In the genomic region with DNA sequence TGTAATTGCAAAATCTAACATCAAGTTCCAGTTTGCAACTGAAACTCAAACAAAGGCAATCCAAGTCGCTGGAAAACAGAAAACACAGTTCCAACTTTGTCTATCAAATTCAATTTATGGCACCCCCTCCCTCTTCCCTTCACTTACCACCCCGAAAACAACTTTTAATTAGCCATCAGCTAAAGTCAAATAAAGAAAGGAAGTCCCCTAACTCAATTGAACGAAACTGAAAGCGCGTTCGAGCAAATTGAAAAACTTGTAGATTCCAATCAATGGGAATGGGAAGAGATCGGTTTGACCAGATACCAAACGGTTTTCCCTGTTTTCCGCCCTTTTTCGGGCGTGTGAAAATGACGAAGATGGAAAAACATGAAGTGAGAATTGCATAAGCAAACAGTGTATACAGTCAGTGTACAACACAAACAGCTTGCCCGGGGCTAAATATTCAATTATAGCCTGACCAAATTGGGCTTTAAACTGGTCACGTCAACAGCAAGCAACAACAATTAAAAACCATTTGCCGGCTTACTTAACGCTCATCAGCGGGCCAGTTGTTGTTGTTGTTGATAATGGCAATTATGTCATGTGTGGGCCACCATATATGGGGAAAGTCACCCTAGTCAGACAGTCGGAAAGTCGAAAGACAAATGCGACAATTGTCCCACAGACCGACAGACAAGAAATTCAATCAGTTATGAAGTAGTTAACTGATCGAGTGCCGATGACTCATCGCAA, we compare ENCODE assay signal across 1 fruit fly cellular context.
TF ChIP-seq lines count a peak whose summit lies in the region.

No protein-coding gene starts in this region.

TF ChIP-seq in whole organism, embryonic, 481 proteins besides CTCF, POLR2A, EP300 and RAD21 (continued from another document):
- TF ChIP-seq wek (GFP tag; optimal IDR thresholded peaks at IDR 0.05; lab: Kevin White, UChicago) = peak; percentile 29
- TF ChIP-seq lab (GFP tag; optimal IDR thresholded peaks at IDR 0.05; lab: Kevin White, UChicago) = peak; percentile 25
- no peak for TF ChIP-seq corto (GFP tag; optimal IDR thresholded peaks at IDR 0.05; lab: Kevin White, UChicago)
- TF ChIP-seq Awh (GFP tag; IDR thresholded peaks at IDR 0.05; lab: Robert Waterston, UW) = peak; percentile 44; the same call in 1 of the 2 replicates
- TF ChIP-seq CG17359 (tag; optimal IDR thresholded peaks at IDR 0.05; lab: Kevin White, UChicago) = no peak
- 0 out of 2 replicates have a peak, but pooled peaks have one; percentile 11 for TF ChIP-seq Poxn (GFP tag; IDR thresholded peaks at IDR 0.05; lab: Robert Waterston, UW)
- peak; percentile 64 for TF ChIP-seq crol (GFP tag; IDR thresholded peaks at IDR 0.05; lab: Robert Waterston, UW)
- no peak for TF ChIP-seq Bdp1 (GFP tag; optimal IDR thresholded peaks at IDR 0.05; lab: Kevin White, UChicago)
- peak; percentile 19 for TF ChIP-seq ATbp (GFP tag; optimal IDR thresholded peaks at IDR 0.05; lab: Kevin White, UChicago)
- peak; percentile 57; the same call in 1 of the 3 replicates for TF ChIP-seq otp (GFP tag; IDR thresholded peaks at IDR 0.05; lab: Robert Waterston, UW)
- TF ChIP-seq disco-r (GFP tag; optimal IDR thresholded peaks at IDR 0.05; lab: Kevin White, UChicago) = no peak
- no peak for TF ChIP-seq ftz-f1 (GFP tag; optimal IDR thresholded peaks at IDR 0.05; lab: Kevin White, UChicago)
- TF ChIP-seq Taf1 (GFP tag; IDR thresholded peaks at IDR 0.05; lab: Robert Waterston, UW) = no peak
- TF ChIP-seq CG2678 (tag; optimal IDR thresholded peaks at IDR 0.05; lab: Kevin White, UChicago) = peak; percentile 20
- no peak for TF ChIP-seq Gug (GFP tag; IDR thresholded peaks at IDR 0.05; lab: Robert Waterston, UW)
- TF ChIP-seq sens (GFP tag; lab: Kevin White, UChicago) = peak; percentile 71
- TF ChIP-seq eve (GFP tag; optimal IDR thresholded peaks at IDR 0.05; lab: Kevin White, UChicago) = peak in 1 of 2 experiments; percentile 54
- no peak for TF ChIP-seq Dp (GFP tag; optimal IDR thresholded peaks at IDR 0.05; lab: Kevin White, UChicago)
- 0 out of 2 replicates have a peak, but pooled peaks have one; percentile 7 for TF ChIP-seq vvl (GFP tag; IDR thresholded peaks at IDR 0.05; lab: Robert Waterston, UW)
- TF ChIP-seq CG15269 (tag; optimal IDR thresholded peaks at IDR 0.05; lab: Kevin White, UChicago) = peak; percentile 22
- peak; percentile 71 for TF ChIP-seq Med (GFP tag; lab: Kevin White, UChicago)
TF ChIP-seq in whole organism, embryonic: peak in this region for 28.
